Fruit fly (Drosophila melanogaster): ENCODE results near the gene CG3108.
A peak's percentile ranks its signal among the peaks of the same experiment; 100 is the strongest.

- no peak for TF ChIP-seq EcR (GFP tag; optimal IDR thresholded peaks at IDR 0.05)
- TF ChIP-seq psq (optimal IDR thresholded peaks at IDR 0.05), result no peak
- no peak for TF ChIP-seq usp (GFP tag; optimal IDR thresholded peaks at IDR 0.05)
- no peak for TF ChIP-seq CG8478 (optimal IDR thresholded peaks at IDR 0.05)
- TF ChIP-seq Dll (optimal IDR thresholded peaks at IDR 0.05), result peak; percentile 77
Measured at dm6 chrX:5754837-5755828, 26.3 kb downstream of the CG3108 start, which contains the start of the genes lin-52 and CG15771.

Measured in whole organism.